Worm (Caenorhabditis elegans): ENCODE results near the gene srj-53.

srj-53 gene

DNA sequence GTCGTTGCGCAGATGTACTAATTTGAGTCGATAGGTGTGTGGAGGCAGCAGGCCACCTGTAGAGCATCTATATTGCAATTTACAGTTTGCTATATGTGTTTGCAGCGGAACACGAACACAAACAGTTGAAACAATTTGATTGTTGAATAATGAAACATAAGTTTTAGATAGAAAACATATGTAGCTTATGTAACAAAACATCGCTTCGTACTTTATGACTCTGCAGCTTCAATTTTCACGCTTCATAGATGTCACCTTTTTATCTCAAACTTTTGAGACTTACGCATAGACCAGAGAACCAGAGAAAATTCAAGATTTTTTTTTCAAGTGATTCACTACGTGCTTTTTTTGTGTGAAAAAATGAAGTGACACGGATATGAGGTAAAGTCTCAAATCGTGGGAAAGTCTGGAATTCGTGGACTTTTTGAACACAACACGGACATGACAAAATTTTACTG is 29.4 kb upstream of the srj-53 start, which contains the start of gene fbxb-72 (continued):
- TF ChIP-seq daf-16 (GFP tag; optimal IDR thresholded peaks at IDR 0.05): peak; percentile 41 to 93
- peak; percentile 89 for TF ChIP-seq daf-16 (tag; optimal IDR thresholded peaks at IDR 0.05)
- TF ChIP-seq fos-1 (tag; optimal IDR thresholded peaks at IDR 0.05): no peak
- TF ChIP-seq snpc-1.2 (GFP tag; IDR thresholded peaks at IDR 0.05): peak; percentile 58; the same call in 1 of the 2 replicates
- peak; percentile 13 for TF ChIP-seq gei-8 (GFP tag; optimal IDR thresholded peaks at IDR 0.05)
- peak; percentile 97 for TF ChIP-seq zfp-3 (GFP tag; conservative IDR thresholded peaks at IDR 0.05)
- peak in 1 of 2 experiments; percentile 80 for TF ChIP-seq unc-62 (GFP tag; optimal IDR thresholded peaks at IDR 0.05 in 1 of 2)
- TF ChIP-seq unc-62 (tag; optimal IDR thresholded peaks at IDR 0.05): no peak
- no peak for TF ChIP-seq ceh-28 (tag; optimal IDR thresholded peaks at IDR 0.05)
- no peak for TF ChIP-seq daf-19 (GFP tag; conservative IDR thresholded peaks at IDR 0.05)
- TF ChIP-seq egl-43 (GFP tag; IDR thresholded peaks at IDR 0.05): no peak
- TF ChIP-seq tag-97 (GFP tag; IDR thresholded peaks at IDR 0.05): no peak
- TF ChIP-seq ZK337.2 (GFP tag; IDR thresholded peaks at IDR 0.05): no peak
- peak; percentile 96 for TF ChIP-seq nhr-10 (tag; optimal IDR thresholded peaks at IDR 0.05)
- peak; percentile 8; the same call in 1 of the 2 replicates for TF ChIP-seq Y105C5A.15 (GFP tag; IDR thresholded peaks at IDR 0.05)
- no peak; the same call in 1 of the 2 replicates for TF ChIP-seq tra-1 (GFP tag; IDR thresholded peaks at IDR 0.05)
- peak; percentile 45 for TF ChIP-seq nhr-28 (tag; optimal IDR thresholded peaks at IDR 0.05)
- TF ChIP-seq duxl-1 (tag; optimal IDR thresholded peaks at IDR 0.05; ENCODE audit: poor library complexity): peak; percentile 75
- TF ChIP-seq lin-29 (GFP tag; IDR thresholded peaks at IDR 0.05): no peak; the same call in 1 of the 2 replicates
- peak; percentile 96 for TF ChIP-seq T26A8.4 (GFP tag; IDR thresholded peaks at IDR 0.05)
- TF ChIP-seq pqm-1 (tag; optimal IDR thresholded peaks at IDR 0.05): no peak
- peak; percentile 33 for TF ChIP-seq Y5F2A.4 (GFP tag; optimal IDR thresholded peaks at IDR 0.05)
- no peak for TF ChIP-seq ZK546.5 (tag; optimal IDR thresholded peaks at IDR 0.05)
- no peak for TF ChIP-seq set-16 (GFP tag; IDR thresholded peaks at IDR 0.05)
- TF ChIP-seq D1046.2 (GFP tag; IDR thresholded peaks at IDR 0.05): no peak
- TF ChIP-seq aha-1 (tag): peak; percentile 95
- peak; percentile 59 to 65 for TF ChIP-seq hif-1 (tag; optimal IDR thresholded peaks at IDR 0.05)
- TF ChIP-seq mxl-3 (GFP tag; optimal IDR thresholded peaks at IDR 0.05): peak; percentile 42
- peak; percentile 34 for TF ChIP-seq rbr-2 (tag; optimal IDR thresholded peaks at IDR 0.05)
- no peak for TF ChIP-seq F37D6.2 (tag; optimal IDR thresholded peaks at IDR 0.05)
- peak; percentile 96 for TF ChIP-seq mep-1 (tag; optimal IDR thresholded peaks at IDR 0.05)
- peak; percentile 58 for TF ChIP-seq lin-38 (GFP tag; IDR thresholded peaks at IDR 0.05)
- peak; percentile 14 for TF ChIP-seq lin-13 (GFP tag; optimal IDR thresholded peaks at IDR 0.05)
- no peak for TF ChIP-seq madf-9 (GFP tag; conservative IDR thresholded peaks at IDR 0.05)
- TF ChIP-seq skn-1 (tag; optimal IDR thresholded peaks at IDR 0.05): no peak
- TF ChIP-seq fkh-10 (GFP tag; optimal IDR thresholded peaks at IDR 0.05): no peak
- 0 out of 2 replicates have a peak, but pooled peaks have one; percentile 14 for TF ChIP-seq Y48G9A.11 (GFP tag; IDR thresholded peaks at IDR 0.05)

DNA sequence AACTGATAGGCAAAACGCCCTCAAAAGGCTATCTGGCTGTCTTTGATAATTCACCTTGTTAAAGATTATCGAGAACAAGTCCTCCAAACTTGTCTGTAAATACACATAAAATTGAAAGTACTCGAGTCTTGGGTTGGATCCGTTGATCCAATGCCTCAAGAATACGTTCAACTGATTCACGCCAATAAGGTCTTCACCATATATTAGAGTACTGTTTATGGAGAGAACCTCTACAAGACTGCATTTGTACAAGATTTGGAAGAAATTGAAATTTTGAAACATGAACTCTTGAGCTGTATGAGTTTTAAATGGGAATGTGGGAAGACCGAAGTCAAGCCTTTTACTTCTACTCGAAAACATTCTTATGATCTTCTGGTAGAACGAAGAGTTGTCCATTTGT is 28.4 kb upstream of the srj-53 start:
- TF ChIP-seq dmd-9 (GFP tag; IDR thresholded peaks at IDR 0.05) (no peak), aha-1 (tag) (peak; percentile 95), lsy-2 (tag; optimal IDR thresholded peaks at IDR 0.05) (no peak)

DNA sequence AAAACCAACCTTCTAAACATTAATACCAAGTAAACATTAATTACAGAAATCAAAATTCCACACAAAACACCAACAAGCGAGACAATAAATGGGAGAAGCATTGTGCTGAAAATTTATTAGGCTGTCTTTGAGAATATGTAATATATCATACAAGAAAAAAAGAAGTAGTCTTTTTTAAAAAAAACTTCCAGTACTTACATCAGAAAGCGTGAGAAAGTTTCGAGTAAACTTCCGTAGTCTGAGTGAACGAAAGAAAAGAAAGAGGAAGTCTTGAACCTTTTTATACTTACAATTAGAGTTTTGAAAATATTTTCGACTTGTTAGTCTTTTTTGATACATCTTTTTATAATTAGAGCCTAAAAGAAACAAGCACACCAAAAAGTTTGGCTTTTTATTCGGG is 25.2 kb upstream of the srj-53 start, which contains the start of gene srbc-40:
srbc-40 (minus strand) TSS at position 101 of the 400 bp plus-strand sequence.
- no peak for TF ChIP-seq F37D6.2 (tag; optimal IDR thresholded peaks at IDR 0.05)
- TF ChIP-seq F44E2.7 (GFP tag; IDR thresholded peaks at IDR 0.05): no peak
- no peak for TF ChIP-seq nhr-25 (tag; optimal IDR thresholded peaks at IDR 0.05; ENCODE audit: borderline replicate concordance, insufficient read depth)
- TF ChIP-seq mdl-1 (tag; optimal IDR thresholded peaks at IDR 0.05): no peak

All from whole organism, L4 larva.